4 fruit fly cellular contexts compared by ENCODE assay signal in genomic region chr3R:7309579-7310037, dm6.
A peak's percentile ranks its signal among the peaks of the same experiment; 100 is the strongest.
TF ChIP-seq lines count a peak whose summit lies in the region.

Gene rn, minus strand, starts transcription at chr3R:7309629.

- TF ChIP-seq CTCF in whole organism, embryonic (GFP tag; optimal IDR thresholded peaks at IDR 0.05; lab: Kevin White, UChicago), result no peak

TF ChIP-seq in whole organism, embryonic, 481 proteins besides CTCF, POLR2A, EP300 and RAD21 (continues in another document):
- TF ChIP-seq Nf-YB (GFP tag; optimal IDR thresholded peaks at IDR 0.05; lab: Kevin White, UChicago), result peak; percentile 89
- no peak for TF ChIP-seq CG34376 (GFP tag; optimal IDR thresholded peaks at IDR 0.05; lab: Kevin White, UChicago)
- no peak for TF ChIP-seq NC2β (GFP tag; optimal IDR thresholded peaks at IDR 0.05; lab: Kevin White, UChicago)
- no peak for TF ChIP-seq Hr78 (GFP tag; optimal IDR thresholded peaks at IDR 0.05; lab: Kevin White, UChicago)
- TF ChIP-seq Nf-YC (tag; optimal IDR thresholded peaks at IDR 0.05; lab: Kevin White, UChicago), result peak; percentile 94
- TF ChIP-seq Lhr (GFP tag; optimal IDR thresholded peaks at IDR 0.05; lab: Kevin White, UChicago), result no peak
- no peak for TF ChIP-seq CG32772 (GFP tag; IDR thresholded peaks at IDR 0.05; lab: Robert Waterston, UW)
- 0 out of 2 replicates have a peak, but pooled peaks have one; percentile 16 for TF ChIP-seq CG9932 (GFP tag; IDR thresholded peaks at IDR 0.05; lab: Robert Waterston, UW)
- TF ChIP-seq CG3163 (GFP tag; optimal IDR thresholded peaks at IDR 0.05; lab: Kevin White, UChicago), result peak; percentile 75
- 0 out of 2 replicates have a peak, but pooled peaks have one; percentile 43 for TF ChIP-seq Drgx (GFP tag; IDR thresholded peaks at IDR 0.05; lab: Robert Waterston, UW)
- peak; percentile 37 for TF ChIP-seq CG8478 (optimal IDR thresholded peaks at IDR 0.05; lab: Kevin White, UChicago)
- TF ChIP-seq CG1832 (GFP tag; optimal IDR thresholded peaks at IDR 0.05; lab: Kevin White, UChicago), result peak; percentile 63
- TF ChIP-seq CG10321 (GFP tag; IDR thresholded peaks at IDR 0.05; lab: Robert Waterston, UW), result peak; percentile 75
- 0 out of 4 replicates have a peak, but pooled peaks have one; percentile 36 for TF ChIP-seq chinmo (GFP tag; IDR thresholded peaks at IDR 0.05; lab: Robert Waterston, UW; ENCODE audit: partially characterized antibody)
- TF ChIP-seq CG16779 (GFP tag; IDR thresholded peaks at IDR 0.05; lab: Robert Waterston, UW), result no peak
- peak; percentile 51 for TF ChIP-seq nom (GFP tag; optimal IDR thresholded peaks at IDR 0.05; lab: Kevin White, UChicago)
- peak; percentile 21; the same call in 1 of the 2 replicates for TF ChIP-seq CG13287 (GFP tag; IDR thresholded peaks at IDR 0.05; lab: Robert Waterston, UW; ENCODE audit: partially characterized antibody)
- TF ChIP-seq Trl (optimal IDR thresholded peaks at IDR 0.05; lab: Kevin White, UChicago), result peak; percentile 77 to 79
- no peak for TF ChIP-seq Trl (GFP tag; optimal IDR thresholded peaks at IDR 0.05; lab: Kevin White, UChicago)
- TF ChIP-seq z (GFP tag; IDR thresholded peaks at IDR 0.05; lab: Robert Waterston, UW), result peak; percentile 92
- TF ChIP-seq ewg (GFP tag; optimal IDR thresholded peaks at IDR 0.05; lab: Kevin White, UChicago), result peak; percentile 92

TF ChIP-seq in whole organism, prepupa, 60 proteins besides CTCF, POLR2A, EP300 and RAD21:
- TF ChIP-seq eg (GFP tag; IDR thresholded peaks at IDR 0.05; lab: Robert Waterston, UW) (peak; percentile 61), ss (GFP tag; optimal IDR thresholded peaks at IDR 0.05; lab: Kevin White, UChicago) (peak in 1 of 2 experiments; percentile 46), dsx (GFP tag; optimal IDR thresholded peaks at IDR 0.05; lab: Kevin White, UChicago; ENCODE audit: poor library complexity, severe bottlenecking) (peak; percentile 12), CG15336 (GFP tag; IDR thresholded peaks at IDR 0.05; lab: Robert Waterston, UW) (0 out of 2 replicates have a peak, but pooled peaks have one; percentile 15), CG8119 (GFP tag; IDR thresholded peaks at IDR 0.05; lab: Robert Waterston, UW) (0 out of 3 replicates have a peak, but pooled peaks have one; percentile 50), CG3032 (tag; optimal IDR thresholded peaks at IDR 0.05; lab: Kevin White, UChicago) (peak; percentile 8), Ets96B (tag; optimal IDR thresholded peaks at IDR 0.05; lab: Kevin White, UChicago) (peak; percentile 4), net (GFP tag; optimal IDR thresholded peaks at IDR 0.05; lab: Kevin White, UChicago) (no peak), Met (GFP tag; optimal IDR thresholded peaks at IDR 0.05; lab: Kevin White, UChicago) (no peak), Blimp-1 (GFP tag; optimal IDR thresholded peaks at IDR 0.05; lab: Kevin White, UChicago) (no peak), salr (GFP tag; optimal IDR thresholded peaks at IDR 0.05; lab: Kevin White, UChicago) (no peak), Eip78C (GFP tag; lab: Kevin White, UChicago) (peak; percentile 7), CG6163 (GFP tag; IDR thresholded peaks at IDR 0.05; lab: Robert Waterston, UW) (peak; percentile 70), vri (GFP tag; optimal IDR thresholded peaks at IDR 0.05; lab: Kevin White, UChicago) (peak; percentile 18), CG32006 (GFP tag; optimal IDR thresholded peaks at IDR 0.05; lab: Kevin White, UChicago) (peak; percentile 13), Eip93F (GFP tag; optimal IDR thresholded peaks at IDR 0.05; lab: Kevin White, UChicago) (no peak), CG1621 (tag; optimal IDR thresholded peaks at IDR 0.05; lab: Kevin White, UChicago) (peak; percentile 13)
TF ChIP-seq in whole organism, prepupa: peak in this region for 12.

TF ChIP-seq in whole organism, pupa, 21 proteins besides CTCF, POLR2A, EP300 and RAD21:
- peak; percentile 31; the same call in 1 of the 2 replicates for TF ChIP-seq CG32121 (GFP tag; IDR thresholded peaks at IDR 0.05; lab: Robert Waterston, UW)
- peak; percentile 50; the same call in 1 of the 2 replicates for TF ChIP-seq CG12605 (GFP tag; IDR thresholded peaks at IDR 0.05; lab: Robert Waterston, UW)
- peak; percentile 49 for TF ChIP-seq gl (tag; optimal IDR thresholded peaks at IDR 0.05; lab: Kevin White, UChicago)
- TF ChIP-seq CG13204 (GFP tag; optimal IDR thresholded peaks at IDR 0.05; lab: Kevin White, UChicago), result peak; percentile 19
- TF ChIP-seq CG17806 (tag; optimal IDR thresholded peaks at IDR 0.05; lab: Kevin White, UChicago), result no peak
- no peak for TF ChIP-seq CG9948 (tag; optimal IDR thresholded peaks at IDR 0.05; lab: Kevin White, UChicago)
- TF ChIP-seq CG14655 (GFP tag; optimal IDR thresholded peaks at IDR 0.05; lab: Kevin White, UChicago), result no peak
- no peak for TF ChIP-seq EcR (GFP tag; optimal IDR thresholded peaks at IDR 0.05; lab: Kevin White, UChicago)
- peak; percentile 59 for TF ChIP-seq rn (GFP tag; IDR thresholded peaks at IDR 0.05; lab: Robert Waterston, UW)
- peak; percentile 78 for TF ChIP-seq fd96Ca (GFP tag; IDR thresholded peaks at IDR 0.05; lab: Robert Waterston, UW)
- no peak for TF ChIP-seq CG34367 (tag; optimal IDR thresholded peaks at IDR 0.05; lab: Kevin White, UChicago)
- no peak for TF ChIP-seq CG10348 (GFP tag; IDR thresholded peaks at IDR 0.05; lab: Robert Waterston, UW)
- TF ChIP-seq CG4496 (GFP tag; IDR thresholded peaks at IDR 0.05; lab: Robert Waterston, UW), result peak; percentile 79
- TF ChIP-seq Pif1B (GFP tag; optimal IDR thresholded peaks at IDR 0.05; lab: Kevin White, UChicago), result no peak
- TF ChIP-seq CG15710 (tag; optimal IDR thresholded peaks at IDR 0.05; lab: Kevin White, UChicago), result peak; percentile 11
- no peak for TF ChIP-seq Pif1A (GFP tag; optimal IDR thresholded peaks at IDR 0.05; lab: Kevin White, UChicago)
- TF ChIP-seq D1 (tag; optimal IDR thresholded peaks at IDR 0.05; lab: Kevin White, UChicago), result no peak
- no peak for TF ChIP-seq CG8301 (tag; optimal IDR thresholded peaks at IDR 0.05; lab: Kevin White, UChicago)
- TF ChIP-seq Ets98B (GFP tag; IDR thresholded peaks at IDR 0.05; lab: Robert Waterston, UW), result peak; percentile 36
- peak; percentile 3 for TF ChIP-seq Snoo (tag; optimal IDR thresholded peaks at IDR 0.05; lab: Kevin White, UChicago)
- TF ChIP-seq CG8159 (tag; optimal IDR thresholded peaks at IDR 0.05; lab: Kevin White, UChicago), result no peak

TF ChIP-seq in whole organism, wandering third instar larva, 38 proteins besides CTCF, POLR2A, EP300 and RAD21:
- no peak for TF ChIP-seq Mio (GFP tag; optimal IDR thresholded peaks at IDR 0.05; lab: Kevin White, UChicago)
- no peak for TF ChIP-seq lola (GFP tag; optimal IDR thresholded peaks at IDR 0.05; lab: Kevin White, UChicago)
- no peak for TF ChIP-seq sv (GFP tag; optimal IDR thresholded peaks at IDR 0.05; lab: Kevin White, UChicago)
- TF ChIP-seq Dif (GFP tag; optimal IDR thresholded peaks at IDR 0.05; lab: Kevin White, UChicago; ENCODE audit: partially characterized antibody), result peak; percentile 76
- TF ChIP-seq dmrt93B (GFP tag; optimal IDR thresholded peaks at IDR 0.05; lab: Kevin White, UChicago), result no peak
- no peak for TF ChIP-seq woc (GFP tag; optimal IDR thresholded peaks at IDR 0.05; lab: Kevin White, UChicago)
- TF ChIP-seq CrebA (GFP tag; optimal IDR thresholded peaks at IDR 0.05; lab: Kevin White, UChicago; ENCODE audit: borderline replicate concordance), result no peak
- TF ChIP-seq HLH106 (tag; optimal IDR thresholded peaks at IDR 0.05; lab: Kevin White, UChicago), result no peak
- TF ChIP-seq OdsH (GFP tag; optimal IDR thresholded peaks at IDR 0.05; lab: Kevin White, UChicago), result no peak
- peak; percentile 1 for TF ChIP-seq Sp1 (GFP tag; optimal IDR thresholded peaks at IDR 0.05; lab: Kevin White, UChicago)
- no peak for TF ChIP-seq h (GFP tag; optimal IDR thresholded peaks at IDR 0.05; lab: Kevin White, UChicago)
- TF ChIP-seq psq (GFP tag; optimal IDR thresholded peaks at IDR 0.05; lab: Kevin White, UChicago), result no peak
- no peak for TF ChIP-seq Hnf4 (GFP tag; optimal IDR thresholded peaks at IDR 0.05; lab: Kevin White, UChicago)
- TF ChIP-seq foxo (GFP tag; optimal IDR thresholded peaks at IDR 0.05; lab: Kevin White, UChicago), result no peak
- no peak for TF ChIP-seq N (GFP tag; optimal IDR thresholded peaks at IDR 0.05; lab: Kevin White, UChicago)
- TF ChIP-seq brk (GFP tag; optimal IDR thresholded peaks at IDR 0.05; lab: Kevin White, UChicago), result no peak
- TF ChIP-seq dl (GFP tag; optimal IDR thresholded peaks at IDR 0.05; lab: Kevin White, UChicago; ENCODE audit: insufficient read depth in 1 of 2, partially characterized antibody in 2 of 2), result peak in 1 of 2 experiments; percentile 63
- no peak for TF ChIP-seq ey (GFP tag; optimal IDR thresholded peaks at IDR 0.05; lab: Kevin White, UChicago)
- TF ChIP-seq Dfd (GFP tag; optimal IDR thresholded peaks at IDR 0.05; lab: Kevin White, UChicago), result no peak
- TF ChIP-seq dsf (GFP tag; optimal IDR thresholded peaks at IDR 0.05; lab: Kevin White, UChicago; ENCODE audit: borderline replicate concordance), result no peak
- TF ChIP-seq CG9705 (GFP tag; optimal IDR thresholded peaks at IDR 0.05; lab: Kevin White, UChicago), result no peak
- no peak for TF ChIP-seq Jra (GFP tag; optimal IDR thresholded peaks at IDR 0.05; lab: Kevin White, UChicago)
- no peak for TF ChIP-seq fru (GFP tag; optimal IDR thresholded peaks at IDR 0.05; lab: Kevin White, UChicago)
- TF ChIP-seq rgr (GFP tag; optimal IDR thresholded peaks at IDR 0.05; lab: Kevin White, UChicago), result no peak
- TF ChIP-seq Vsx2 (GFP tag; optimal IDR thresholded peaks at IDR 0.05; lab: Kevin White, UChicago; ENCODE audit: partially characterized antibody), result peak; percentile 73
- TF ChIP-seq Abd-B (GFP tag; optimal IDR thresholded peaks at IDR 0.05; lab: Kevin White, UChicago), result no peak
- no peak for TF ChIP-seq Myc (optimal IDR thresholded peaks at IDR 0.05; lab: Kevin White, UChicago)
- no peak for TF ChIP-seq Hr83 (GFP tag; optimal IDR thresholded peaks at IDR 0.05; lab: Kevin White, UChicago; ENCODE audit: poor library complexity, severe bottlenecking)
- TF ChIP-seq usp (GFP tag; optimal IDR thresholded peaks at IDR 0.05; lab: Kevin White, UChicago), result no peak
